Worm (Caenorhabditis elegans) whole organism, L3 larva: ENCODE measurements around the gene bra-2.

Experiments
- ceh-9 ChIP-seq: sonication (generic microtip); optimal IDR thresholded peaks from 2 replicates; lab custom pipeline; 2018; ENCODE audit warnings: missing biosample characterization, missing genetic modification characterization
- elt-2 ChIP-seq: sonication (generic microtip); optimal IDR thresholded peaks from 2 replicates; lab custom pipeline; 2016; ENCODE audit warnings: missing genetic modification reagents, mild to moderate bottlenecking, missing genetic modification characterization, missing compliant biosample characterization
- lin-39 ChIP-seq: fragments of 150-350 bp; optimal IDR thresholded peaks from 2 replicates; lab custom pipeline; 2018; ENCODE audit warnings: missing biosample characterization, missing genetic modification reagents, missing genetic modification characterization
- nhr-23 ChIP-seq: fragments of 150-350 bp; optimal IDR thresholded peaks from 2 replicates; lab custom pipeline; 2014; ENCODE audit warnings: missing biosample characterization, missing genetic modification reagents, missing genetic modification characterization
- nhr-43 ChIP-seq: sonication (generic microtip); optimal IDR thresholded peaks from 2 replicates; lab custom pipeline; 2016; ENCODE audit warnings: mild to moderate bottlenecking, missing genetic modification characterization, missing compliant biosample characterization; ENCODE audit not compliant: poor library complexity, severe bottlenecking
- pha-4 ChIP-seq: fragments of 150-350 bp; optimal IDR thresholded peaks from 2 replicates; lab custom pipeline; 2014; ENCODE audit warnings: missing biosample characterization, missing genetic modification reagents, missing genetic modification characterization

The bra-2 gene

ce11 chrIII:955981-956380 is 44.9 kb downstream of the bra-2 start, which contains the start of gene fbxa-54:
TSS of gene fbxa-54 (plus strand) at chrIII:956334.
- no peak for TF ChIP-seq ceh-9 (tag; lab: Kevin White, UChicago)
- TF ChIP-seq nhr-43 (tag; lab: Kevin White, UChicago) = no peak
- TF ChIP-seq pha-4 (tag; lab: Kevin White, UChicago) = peak; percentile 66
- TF ChIP-seq nhr-23 (tag; lab: Kevin White, UChicago) = no peak
- TF ChIP-seq elt-2 (tag; lab: Kevin White, UChicago) = peak; percentile 70
- no peak for TF ChIP-seq lin-39
